Worm (Caenorhabditis elegans): ENCODE data around the gene nhr-209.

nhr-209 gene

ce11 chrV:12088773-12089172 is 9.2 kb upstream of the nhr-209 start, which contains the start of gene R07B7.12:
R07B7.12 (plus strand) TSS chrV:12089073.
- TF ChIP-seq K02D7.2 (tag; optimal IDR thresholded peaks at IDR 0.05) (no peak), ets-4 (tag; optimal IDR thresholded peaks at IDR 0.05) (no peak), sox-4 (tag; optimal IDR thresholded peaks at IDR 0.05) (no peak), fax-1 (tag; optimal IDR thresholded peaks at IDR 0.05) (no peak), sox-2 (GFP tag; IDR thresholded peaks at IDR 0.05) (no peak), ceh-2 (tag; optimal IDR thresholded peaks at IDR 0.05) (no peak), ama-1 (optimal IDR thresholded peaks at IDR 0.05) (no peak), ceh-6 (GFP tag; optimal IDR thresholded peaks at IDR 0.05) (no peak), dve-1 (tag; optimal IDR thresholded peaks at IDR 0.05) (no peak), fkh-6 (tag; optimal IDR thresholded peaks at IDR 0.05) (no peak), unc-55 (GFP tag; optimal IDR thresholded peaks at IDR 0.05) (no peak), syd-9 (tag; optimal IDR thresholded peaks at IDR 0.05) (no peak), elt-4 (tag; optimal IDR thresholded peaks at IDR 0.05) (no peak), ceh-34 (tag; optimal IDR thresholded peaks at IDR 0.05) (no peak), ceh-14 (tag; optimal IDR thresholded peaks at IDR 0.05) (no peak), hlh-15 (tag; optimal IDR thresholded peaks at IDR 0.05) (no peak), che-1 (tag; optimal IDR thresholded peaks at IDR 0.05) (no peak)

ce11 chrV:12091759-12092158 is 6.2 kb upstream of the nhr-209 start, which contains the start of gene nhr-206:
nhr-206 (plus strand) TSS chrV:12092006.
- TF ChIP-seq pax-1 (tag; optimal IDR thresholded peaks at IDR 0.05) (no peak), ceh-24 (tag; optimal IDR thresholded peaks at IDR 0.05) (no peak), sdc-2 (tag; optimal IDR thresholded peaks at IDR 0.05) (no peak)

ce11 chrV:12094030-12094429 is 3.9 kb upstream of the nhr-209 start, which contains the start of gene nhr-208:
nhr-208 (plus strand) TSS chrV:12094317.
- no peak for TF ChIP-seq K02D7.2 (tag; optimal IDR thresholded peaks at IDR 0.05)
- TF ChIP-seq K09A11.1 (tag; optimal IDR thresholded peaks at IDR 0.05; ENCODE audit: insufficient read depth) = no peak
- TF ChIP-seq F13H6.1 (tag; optimal IDR thresholded peaks at IDR 0.05) = no peak
- no peak for TF ChIP-seq nhr-11 (tag; optimal IDR thresholded peaks at IDR 0.05)
- no peak for TF ChIP-seq elt-2 (tag; optimal IDR thresholded peaks at IDR 0.05)
- TF ChIP-seq hlh-6 (tag; optimal IDR thresholded peaks at IDR 0.05) = no peak
- no peak for TF ChIP-seq hlh-13 (GFP tag; optimal IDR thresholded peaks at IDR 0.05)
- no peak for TF ChIP-seq rnt-1 (tag; optimal IDR thresholded peaks at IDR 0.05)
- no peak for TF ChIP-seq ref-2 (tag; optimal IDR thresholded peaks at IDR 0.05)
- no peak for TF ChIP-seq syd-9 (tag; optimal IDR thresholded peaks at IDR 0.05)
- TF ChIP-seq odd-2 (tag; optimal IDR thresholded peaks at IDR 0.05) = no peak
- no peak for TF ChIP-seq ceh-6 (GFP tag; optimal IDR thresholded peaks at IDR 0.05)
- TF ChIP-seq lim-6 (tag; optimal IDR thresholded peaks at IDR 0.05) = no peak
- TF ChIP-seq hlh-30 (tag; optimal IDR thresholded peaks at IDR 0.05; ENCODE audit: insufficient read depth) = no peak
- TF ChIP-seq sox-2 (GFP tag; IDR thresholded peaks at IDR 0.05) = no peak
- no peak for TF ChIP-seq ttx-3 (tag; optimal IDR thresholded peaks at IDR 0.05)
- TF ChIP-seq ahr-1 (tag; optimal IDR thresholded peaks at IDR 0.05) = no peak
- TF ChIP-seq ets-4 (tag; optimal IDR thresholded peaks at IDR 0.05) = no peak
- no peak for TF ChIP-seq ceh-19 (GFP tag; optimal IDR thresholded peaks at IDR 0.05)
- no peak for TF ChIP-seq unc-3 (GFP tag; conservative IDR thresholded peaks at IDR 0.05)
- no peak for TF ChIP-seq unc-3 (tag; optimal IDR thresholded peaks at IDR 0.05)

ce11 chrV:12095865-12096264 is 2.1 kb upstream of the nhr-209 start, which contains the start of gene nhr-207:
nhr-207 (plus strand) TSS chrV:12096146.
- TF ChIP-seq pha-4 (tag; optimal IDR thresholded peaks at IDR 0.05) (no peak), ceh-34 (tag; optimal IDR thresholded peaks at IDR 0.05) (no peak), mec-3 (tag; optimal IDR thresholded peaks at IDR 0.05; ENCODE audit: borderline replicate concordance) (no peak), C38D4.7 (GFP tag; optimal IDR thresholded peaks at IDR 0.05) (no peak), hlh-6 (tag; optimal IDR thresholded peaks at IDR 0.05) (no peak), dve-1 (tag; optimal IDR thresholded peaks at IDR 0.05) (no peak), fkh-10 (GFP tag; optimal IDR thresholded peaks at IDR 0.05) (no peak), unc-86 (tag; optimal IDR thresholded peaks at IDR 0.05) (no peak), ceh-14 (tag; optimal IDR thresholded peaks at IDR 0.05) (no peak), ceh-22 (tag; optimal IDR thresholded peaks at IDR 0.05) (no peak), ceh-31 (tag; optimal IDR thresholded peaks at IDR 0.05) (no peak), odd-2 (tag; optimal IDR thresholded peaks at IDR 0.05) (no peak)

All from whole organism, late embryonic.